Fruit fly (Drosophila melanogaster) whole organism, pupa: ENCODE data around the gene CG15822.

Experiments used
- CG10348 ChIP-seq: fragments of 200-800 bp; sonication (Bioruptor generic); IDR thresholded peaks from 2 replicates; pipeline ENCODE4 v1.3.6; 2022; ENCODE audit warnings: missing biosample characterization, missing genetic modification characterization
- CG14655 ChIP-seq: fragments of 200-800 bp; sonication (Bioruptor generic); optimal IDR thresholded peaks from 3 replicates; lab custom pipeline; 2017; ENCODE audit warnings: mild to moderate bottlenecking, missing biosample characterization, missing genetic modification reagents, missing genetic modification characterization
- CG15710 ChIP-seq: fragments of 200-800 bp; sonication (Bioruptor generic); optimal IDR thresholded peaks from 2 replicates; lab custom pipeline; 2018; ENCODE audit warnings: missing biosample characterization, mild to moderate bottlenecking, missing genetic modification characterization, moderate library complexity
- CG17806 ChIP-seq: fragments of 200-800 bp; sonication (Bioruptor generic); optimal IDR thresholded peaks from 2 replicates; lab custom pipeline; 2018; ENCODE audit warnings: missing biosample characterization, mild to moderate bottlenecking, missing genetic modification characterization, moderate library complexity
- CG34367 ChIP-seq: fragments of 200-800 bp; sonication (Bioruptor generic); optimal IDR thresholded peaks from 2 replicates; lab custom pipeline; 2018; ENCODE audit warnings: missing biosample characterization, mild to moderate bottlenecking, missing genetic modification characterization
- CG8159 ChIP-seq: fragments of 200-800 bp; sonication (Bioruptor generic); optimal IDR thresholded peaks from 3 replicates; lab custom pipeline; 2018; ENCODE audit warnings: missing biosample characterization, mild to moderate bottlenecking, missing genetic modification characterization, moderate library complexity
- CG9948 ChIP-seq: fragments of 200-800 bp; sonication (Bioruptor generic); optimal IDR thresholded peaks from 2 replicates; lab custom pipeline; 2018; ENCODE audit warnings: missing biosample characterization, mild to moderate bottlenecking, missing genetic modification characterization, moderate library complexity
- EcR ChIP-seq: fragments of 200-800 bp; sonication (Bioruptor generic); optimal IDR thresholded peaks from 3 replicates; lab custom pipeline; 2019; ENCODE audit warnings: missing biosample characterization, missing genetic modification characterization, mild to moderate bottlenecking, moderate library complexity, missing genetic modification reagents
- Ets98B ChIP-seq: fragments of 200-800 bp; sonication (Bioruptor generic); IDR thresholded peaks from 2 replicates; pipeline ENCODE4 v1.3.6; 2022; ENCODE audit warnings: missing biosample characterization, missing genetic modification characterization
- Pif1A ChIP-seq: fragments of 200-800 bp; sonication (Bioruptor generic); optimal IDR thresholded peaks from 3 replicates; lab custom pipeline; 2016; ENCODE audit warnings: missing biosample characterization, missing genetic modification characterization
- Pif1B ChIP-seq: fragments of 200-800 bp; sonication (Bioruptor generic); optimal IDR thresholded peaks from 3 replicates; lab custom pipeline; 2016; ENCODE audit warnings: missing biosample characterization, missing genetic modification characterization
- gl ChIP-seq: fragments of 200-800 bp; sonication (Bioruptor generic); optimal IDR thresholded peaks from 2 replicates; lab custom pipeline; 2018; ENCODE audit warnings: missing biosample characterization, mild to moderate bottlenecking, missing genetic modification characterization
- rn ChIP-seq: fragments of 200-800 bp; sonication (Bioruptor generic); IDR thresholded peaks from 2 replicates; pipeline ENCODE4 v1.3.6; 2022; ENCODE audit warnings: missing biosample characterization, missing genetic modification characterization

dm6 chr3L:2212403-2212802, 48.7 kb upstream of the CG15822 start, which contains the start of gene CG15878:
- TF ChIP-seq CG17806 = no peak
- no peak for TF ChIP-seq Ets98B (GFP tag; lab: Robert Waterston, UW)
- no peak for TF ChIP-seq Pif1B (GFP tag; lab: Kevin White, UChicago)
- no peak for TF ChIP-seq rn (GFP tag; lab: Robert Waterston, UW)
- TF ChIP-seq CG15710 (tag; lab: Kevin White, UChicago) = no peak
- no peak for TF ChIP-seq EcR (GFP tag; lab: Kevin White, UChicago)
- no peak for TF ChIP-seq CG10348
- no peak for TF ChIP-seq CG8159 (tag; lab: Kevin White, UChicago)
- TF ChIP-seq CG14655 (GFP tag; lab: Kevin White, UChicago) = no peak
- TF ChIP-seq CG34367 (tag; lab: Kevin White, UChicago) = no peak
- TF ChIP-seq gl (tag; lab: Kevin White, UChicago) = no peak
- no peak for TF ChIP-seq CG9948 (tag; lab: Kevin White, UChicago)
- TF ChIP-seq Pif1A = no peak
